Fruit fly (Drosophila melanogaster): ENCODE results near the gene CG42446.

Gene CG42446

dm6 chr3R:16336327-16337052 is 23.4 kb downstream of the CG42446 start (continued):
- TF ChIP-seq Ptx1 (GFP tag; IDR thresholded peaks at IDR 0.05) (no peak), CoRest (tag; optimal IDR thresholded peaks at IDR 0.05) (peak; percentile 14), row (GFP tag; IDR thresholded peaks at IDR 0.05) (no peak), shn (GFP tag; optimal IDR thresholded peaks at IDR 0.05) (no peak), wdn (GFP tag; IDR thresholded peaks at IDR 0.05) (0 out of 2 replicates have a peak, but pooled peaks have one; percentile 12), CG13624 (GFP tag; optimal IDR thresholded peaks at IDR 0.05) (no peak), CG11504 (tag; optimal IDR thresholded peaks at IDR 0.05) (peak; percentile 42), Sin3A (optimal IDR thresholded peaks at IDR 0.05) (no peak), zen (tag; optimal IDR thresholded peaks at IDR 0.05) (no peak), MTF-1 (GFP tag; optimal IDR thresholded peaks at IDR 0.05; ENCODE audit: borderline replicate concordance) (no peak), Doc3 (GFP tag; IDR thresholded peaks at IDR 0.05; ENCODE audit: partially characterized antibody) (no peak), ash1 (GFP tag; optimal IDR thresholded peaks at IDR 0.05) (no peak), CG33213 (GFP tag; optimal IDR thresholded peaks at IDR 0.05) (no peak), Xrp1 (GFP tag; IDR thresholded peaks at IDR 0.05) (no peak), CG12391 (tag; optimal IDR thresholded peaks at IDR 0.05) (peak; percentile 38), grau (tag; optimal IDR thresholded peaks at IDR 0.05) (peak; percentile 5), Jarid2 (GFP tag; optimal IDR thresholded peaks at IDR 0.05) (no peak), chm (GFP tag; IDR thresholded peaks at IDR 0.05) (no peak), Mad (GFP tag; optimal IDR thresholded peaks at IDR 0.05) (no peak), ATbp (GFP tag; optimal IDR thresholded peaks at IDR 0.05) (no peak), dmrt99B (tag; optimal IDR thresholded peaks at IDR 0.05) (peak; percentile 42), Hey (tag; optimal IDR thresholded peaks at IDR 0.05) (peak; percentile 26), Ravus (GFP tag; IDR thresholded peaks at IDR 0.05) (no peak), NC2β (GFP tag; optimal IDR thresholded peaks at IDR 0.05) (no peak), ase (GFP tag; IDR thresholded peaks at IDR 0.05) (no peak), CG7556 (GFP tag; optimal IDR thresholded peaks at IDR 0.05) (peak; percentile 25), phol (tag; optimal IDR thresholded peaks at IDR 0.05) (peak; percentile 29), schlank (tag; optimal IDR thresholded peaks at IDR 0.05) (no peak), sens (GFP tag) (peak; percentile 2), CG2712 (tag; optimal IDR thresholded peaks at IDR 0.05) (peak; percentile 23), Kr (GFP tag; optimal IDR thresholded peaks at IDR 0.05) (peak; percentile 98), Opbp (GFP tag; IDR thresholded peaks at IDR 0.05; ENCODE audit: partially characterized antibody) (no peak), CG30431 (GFP tag; optimal IDR thresholded peaks at IDR 0.05) (no peak), lilli (GFP tag; optimal IDR thresholded peaks at IDR 0.05) (no peak), abd-A (tag; optimal IDR thresholded peaks at IDR 0.05) (peak; percentile 35), CG10274 (GFP tag; optimal IDR thresholded peaks at IDR 0.05) (no peak), Meics (GFP tag; optimal IDR thresholded peaks at IDR 0.05) (peak; percentile 2), NFAT (GFP tag; IDR thresholded peaks at IDR 0.05) (no peak), CG8388 (GFP tag; optimal IDR thresholded peaks at IDR 0.05) (peak; percentile 22), bowl (GFP tag; IDR thresholded peaks at IDR 0.05) (no peak), CG34376 (GFP tag; optimal IDR thresholded peaks at IDR 0.05) (no peak), dm (GFP tag; optimal IDR thresholded peaks at IDR 0.05) (no peak), Lim3 (GFP tag; IDR thresholded peaks at IDR 0.05) (no peak), insv (GFP tag; optimal IDR thresholded peaks at IDR 0.05) (no peak), Ets65A (GFP tag) (peak; percentile 24), bab2 (GFP tag; optimal IDR thresholded peaks at IDR 0.05) (peak; percentile 11), Scr (GFP tag; IDR thresholded peaks at IDR 0.05; ENCODE audit: partially characterized antibody) (no peak), tll (GFP tag; optimal IDR thresholded peaks at IDR 0.05) (no peak), CG17385 (GFP tag; optimal IDR thresholded peaks at IDR 0.05) (no peak), gce (GFP tag; IDR thresholded peaks at IDR 0.05) (no peak), fru (optimal IDR thresholded peaks at IDR 0.05) (no peak)
